Worm (Caenorhabditis elegans): ENCODE measurements around the gene srd-13.

Gene srd-13

ce11 chrIV:5627056-5627455 is 8.4 kb downstream of the srd-13 start, which contains the start of gene srsx-14:
srsx-14 (minus strand) TSS chrIV:5627156.
- TF ChIP-seq ceh-36 (tag; optimal IDR thresholded peaks at IDR 0.05): no peak
- TF ChIP-seq hmg-4 (GFP tag; optimal IDR thresholded peaks at IDR 0.05): no peak
- TF ChIP-seq flt-1 (GFP tag; IDR thresholded peaks at IDR 0.05): no peak
- no peak for TF ChIP-seq ama-1 (optimal IDR thresholded peaks at IDR 0.05)
- TF ChIP-seq hnd-1 (tag; optimal IDR thresholded peaks at IDR 0.05): no peak
- TF ChIP-seq tbx-11 (GFP tag; IDR thresholded peaks at IDR 0.05): no peak
- no peak for TF ChIP-seq F13C5.2 (tag; optimal IDR thresholded peaks at IDR 0.05)
- no peak for TF ChIP-seq tra-4 (tag; optimal IDR thresholded peaks at IDR 0.05)
- TF ChIP-seq scrt-1 (GFP tag; IDR thresholded peaks at IDR 0.05): no peak

DNA sequence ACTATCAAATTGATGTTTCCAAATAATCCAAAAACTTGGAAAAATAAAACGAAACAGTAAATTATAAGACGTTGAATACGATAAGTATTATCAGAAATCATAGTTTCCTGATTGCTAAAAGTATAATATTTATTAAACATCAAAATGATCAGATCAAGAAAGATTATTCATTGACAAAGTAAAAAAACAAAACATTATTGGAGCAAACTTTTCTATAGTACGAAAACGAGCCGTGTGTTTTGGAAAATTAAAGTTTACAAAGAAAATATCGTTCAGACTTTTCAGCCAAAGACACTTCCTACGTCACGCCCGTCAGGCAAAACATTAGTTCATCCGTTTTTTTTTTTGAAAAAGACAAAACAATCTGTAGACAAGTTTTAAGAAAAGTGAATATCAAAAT is 11.7 kb downstream of the srd-13 start, which contains the start of gene srsx-15:
Gene srsx-15 (minus strand): TSS at position 101 of the 400 bp plus-strand sequence.
- TF ChIP-seq sea-1 (GFP tag; conservative IDR thresholded peaks at IDR 0.05) (no peak), F13C5.2 (tag; optimal IDR thresholded peaks at IDR 0.05) (no peak), aly-1 (tag; optimal IDR thresholded peaks at IDR 0.05) (no peak), B0310.2 (tag; optimal IDR thresholded peaks at IDR 0.05) (no peak), tbx-37 (GFP tag; conservative IDR thresholded peaks at IDR 0.05) (no peak), ceh-13 (GFP tag; optimal IDR thresholded peaks at IDR 0.05) (no peak), hmbx-1 (tag; optimal IDR thresholded peaks at IDR 0.05) (no peak), ets-7 (tag; optimal IDR thresholded peaks at IDR 0.05) (no peak), hmg-4 (GFP tag; optimal IDR thresholded peaks at IDR 0.05) (no peak)

DNA sequence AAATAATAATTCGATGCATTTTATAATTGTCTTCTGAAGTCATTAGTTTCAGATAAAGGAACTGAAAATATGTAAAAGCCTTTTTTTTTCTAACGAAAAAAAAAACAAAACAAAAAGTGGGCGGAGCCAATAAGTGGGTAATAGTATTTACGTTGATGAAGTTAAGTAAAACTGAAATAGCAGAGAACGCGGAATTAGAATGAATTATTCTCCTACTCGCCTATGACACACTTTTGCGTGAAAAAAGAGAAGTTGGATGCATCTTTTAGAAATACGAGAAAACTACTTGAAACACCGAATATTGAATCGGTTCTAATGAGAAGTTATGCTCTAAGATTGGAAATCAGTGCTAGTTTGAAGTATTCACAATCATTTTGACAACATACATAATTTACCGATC is 15.8 kb downstream of the srd-13 start, which contains the start of gene srsx-16:
Gene srsx-16 (minus strand): TSS at position 101 of the 400 bp plus-strand sequence.
- no peak for TF ChIP-seq sea-1 (GFP tag; conservative IDR thresholded peaks at IDR 0.05)
- no peak for TF ChIP-seq tbx-37 (GFP tag; conservative IDR thresholded peaks at IDR 0.05)

ce11 chrIV:5614558-5615026 is 20.9 kb downstream of the srd-13 start, which contains the start of gene C39H7.4:
C39H7.4 (minus strand) TSS chrIV:5614608.
- TF ChIP-seq hmbx-1 (tag; optimal IDR thresholded peaks at IDR 0.05): no peak
- TF ChIP-seq ama-1 (optimal IDR thresholded peaks at IDR 0.05): no peak
- no peak for TF ChIP-seq scrt-1 (GFP tag; IDR thresholded peaks at IDR 0.05)
- no peak for TF ChIP-seq hmg-4 (GFP tag; optimal IDR thresholded peaks at IDR 0.05)
- no peak for TF ChIP-seq ceh-13 (GFP tag; optimal IDR thresholded peaks at IDR 0.05)
- no peak for TF ChIP-seq F13C5.2 (tag; optimal IDR thresholded peaks at IDR 0.05)
- no peak for TF ChIP-seq tbx-37 (GFP tag; conservative IDR thresholded peaks at IDR 0.05)
- TF ChIP-seq ceh-36 (tag; optimal IDR thresholded peaks at IDR 0.05): no peak

DNA sequence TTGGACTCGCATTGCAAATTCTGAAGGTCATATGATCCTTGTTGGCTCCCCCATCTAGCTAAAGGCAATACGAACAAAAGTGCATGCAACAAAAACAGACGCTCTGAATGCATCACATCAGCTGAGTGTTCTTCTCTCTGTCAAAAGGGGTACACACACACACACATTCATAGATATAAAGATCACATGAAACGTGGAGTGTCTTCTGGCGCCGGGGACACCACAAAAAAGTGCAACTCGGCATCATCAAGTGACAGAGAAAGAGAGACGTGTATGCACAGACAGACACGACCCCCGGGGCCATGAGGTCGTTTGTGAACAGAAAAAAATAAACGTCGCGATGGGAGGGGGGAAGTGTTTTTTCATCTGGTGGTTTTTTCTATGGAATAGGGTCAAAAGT is 28.1 kb downstream of the srd-13 start:
- no peak for TF ChIP-seq ama-1 (optimal IDR thresholded peaks at IDR 0.05)
- TF ChIP-seq B0310.2 (tag; optimal IDR thresholded peaks at IDR 0.05): no peak
- no peak for TF ChIP-seq sea-1 (GFP tag; conservative IDR thresholded peaks at IDR 0.05)
- TF ChIP-seq hmg-4 (GFP tag; optimal IDR thresholded peaks at IDR 0.05): no peak
- TF ChIP-seq tbx-37 (GFP tag; conservative IDR thresholded peaks at IDR 0.05): no peak
- no peak for TF ChIP-seq ceh-13 (GFP tag; optimal IDR thresholded peaks at IDR 0.05)
- no peak for TF ChIP-seq pes-1 (GFP tag; IDR thresholded peaks at IDR 0.05)
- no peak for TF ChIP-seq scrt-1 (GFP tag; IDR thresholded peaks at IDR 0.05)
- no peak for TF ChIP-seq hnd-1 (tag; optimal IDR thresholded peaks at IDR 0.05)
- no peak for TF ChIP-seq ceh-36 (tag; optimal IDR thresholded peaks at IDR 0.05)
- no peak for TF ChIP-seq aly-1 (tag; optimal IDR thresholded peaks at IDR 0.05)
- TF ChIP-seq ets-7 (tag; optimal IDR thresholded peaks at IDR 0.05): no peak
- no peak for TF ChIP-seq hmbx-1 (tag; optimal IDR thresholded peaks at IDR 0.05)
- no peak for TF ChIP-seq F13C5.2 (tag; optimal IDR thresholded peaks at IDR 0.05)
- TF ChIP-seq tbx-11 (GFP tag; IDR thresholded peaks at IDR 0.05): no peak
- no peak for TF ChIP-seq flt-1 (GFP tag; IDR thresholded peaks at IDR 0.05)
- TF ChIP-seq tra-4 (tag; optimal IDR thresholded peaks at IDR 0.05): no peak

- TF ChIP-seq flt-1 (GFP tag; IDR thresholded peaks at IDR 0.05): no peak
- no peak for TF ChIP-seq aly-1 (tag; optimal IDR thresholded peaks at IDR 0.05)
- TF ChIP-seq pes-1 (GFP tag; IDR thresholded peaks at IDR 0.05): no peak
- no peak for TF ChIP-seq hmg-4 (GFP tag; optimal IDR thresholded peaks at IDR 0.05)
- TF ChIP-seq sea-1 (GFP tag; conservative IDR thresholded peaks at IDR 0.05): no peak
- no peak for TF ChIP-seq scrt-1 (GFP tag; IDR thresholded peaks at IDR 0.05)
- TF ChIP-seq tbx-11 (GFP tag; IDR thresholded peaks at IDR 0.05): no peak
- no peak for TF ChIP-seq tbx-37 (GFP tag; conservative IDR thresholded peaks at IDR 0.05)
- no peak for TF ChIP-seq ceh-36 (tag; optimal IDR thresholded peaks at IDR 0.05)
- no peak for TF ChIP-seq hnd-1 (tag; optimal IDR thresholded peaks at IDR 0.05)
- no peak for TF ChIP-seq B0310.2 (tag; optimal IDR thresholded peaks at IDR 0.05)
- no peak for TF ChIP-seq ceh-13 (GFP tag; optimal IDR thresholded peaks at IDR 0.05)
- TF ChIP-seq ama-1 (optimal IDR thresholded peaks at IDR 0.05): no peak
- no peak for TF ChIP-seq F13C5.2 (tag; optimal IDR thresholded peaks at IDR 0.05)
- TF ChIP-seq tra-4 (tag; optimal IDR thresholded peaks at IDR 0.05): no peak
- TF ChIP-seq ets-7 (tag; optimal IDR thresholded peaks at IDR 0.05): no peak
- TF ChIP-seq hmbx-1 (tag; optimal IDR thresholded peaks at IDR 0.05): no peak
These were observed 30.2 kb downstream of the srd-13 start for ce11 chrIV:5605225-5605624.

DNA sequence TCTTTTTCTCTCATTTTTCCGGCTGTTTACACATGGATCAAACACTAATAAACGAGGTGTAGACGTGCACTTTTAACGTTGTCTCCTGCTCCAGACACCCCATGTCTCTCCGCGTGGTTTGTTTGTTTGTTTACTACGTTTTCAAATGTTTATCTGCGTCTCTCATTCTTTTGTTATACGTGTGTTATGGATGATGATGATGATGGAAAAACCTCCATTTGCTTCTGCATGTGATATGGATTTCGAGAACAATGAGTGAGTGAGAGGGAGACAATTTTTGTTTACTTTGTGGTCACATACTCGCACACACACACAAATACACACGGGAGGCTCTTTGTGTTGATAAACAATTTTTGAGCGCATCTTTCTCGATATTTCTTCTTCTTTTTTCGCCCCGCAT is 31.0 kb downstream of the srd-13 start:
- no peak for TF ChIP-seq tbx-37 (GFP tag; conservative IDR thresholded peaks at IDR 0.05)
- no peak for TF ChIP-seq sea-1 (GFP tag; conservative IDR thresholded peaks at IDR 0.05)
- TF ChIP-seq aly-1 (tag; optimal IDR thresholded peaks at IDR 0.05): no peak
- TF ChIP-seq hmbx-1 (tag; optimal IDR thresholded peaks at IDR 0.05): no peak
- no peak for TF ChIP-seq tbx-11 (GFP tag; IDR thresholded peaks at IDR 0.05)
- TF ChIP-seq ets-7 (tag; optimal IDR thresholded peaks at IDR 0.05): no peak
- TF ChIP-seq hmg-4 (GFP tag; optimal IDR thresholded peaks at IDR 0.05): no peak
- TF ChIP-seq B0310.2 (tag; optimal IDR thresholded peaks at IDR 0.05): no peak
- TF ChIP-seq pes-1 (GFP tag; IDR thresholded peaks at IDR 0.05): no peak
- no peak for TF ChIP-seq tra-4 (tag; optimal IDR thresholded peaks at IDR 0.05)
- no peak for TF ChIP-seq hnd-1 (tag; optimal IDR thresholded peaks at IDR 0.05)
- no peak for TF ChIP-seq ceh-36 (tag; optimal IDR thresholded peaks at IDR 0.05)
- no peak for TF ChIP-seq F13C5.2 (tag; optimal IDR thresholded peaks at IDR 0.05)
- TF ChIP-seq scrt-1 (GFP tag; IDR thresholded peaks at IDR 0.05): no peak
- no peak for TF ChIP-seq ama-1 (optimal IDR thresholded peaks at IDR 0.05)
- no peak for TF ChIP-seq flt-1 (GFP tag; IDR thresholded peaks at IDR 0.05)
- no peak for TF ChIP-seq ceh-13 (GFP tag; optimal IDR thresholded peaks at IDR 0.05)

Data from whole organism, early embryonic.